Worm (Caenorhabditis elegans) whole organism, late embryonic: ENCODE results near the gene erh-2.
A peak's percentile ranks its signal among the peaks of the same experiment; 100 is the strongest.

ENCODE experiments used
- C08G9.2 ChIP-seq: sonication (generic microtip); optimal IDR thresholded peaks from 2 replicates; lab custom pipeline; 2016; ENCODE audit warnings: mild to moderate bottlenecking, missing genetic modification characterization, moderate library complexity, missing compliant biosample characterization
- K02D7.2 ChIP-seq: sonication (generic microtip); optimal IDR thresholded peaks from 2 replicates; lab custom pipeline; 2017; ENCODE audit warnings: mild to moderate bottlenecking, missing genetic modification characterization, missing compliant biosample characterization
- Y22D7AL.16 ChIP-seq: sonication (generic microtip); optimal IDR thresholded peaks from 2 replicates; lab custom pipeline; 2016; ENCODE audit warnings: missing genetic modification characterization, missing compliant biosample characterization
- ahr-1 ChIP-seq: sonication (generic microtip); optimal IDR thresholded peaks from 2 replicates; lab custom pipeline; 2016; ENCODE audit warnings: missing genetic modification characterization, missing compliant biosample characterization
- ceh-14 ChIP-seq: sonication (generic microtip); optimal IDR thresholded peaks from 2 replicates; lab custom pipeline; 2016; ENCODE audit warnings: missing genotype, missing genetic modification characterization, missing compliant biosample characterization
- ceh-18 ChIP-seq: sonication (generic microtip); optimal IDR thresholded peaks from 2 replicates; lab custom pipeline; 2016; ENCODE audit warnings: missing genetic modification characterization, missing compliant biosample characterization
- ceh-19 ChIP-seq: fragments of 200-800 bp; sonication (Bioruptor generic); optimal IDR thresholded peaks from 2 replicates; lab custom pipeline; 2018; ENCODE audit warnings: mild to moderate bottlenecking, missing genetic modification characterization, missing compliant biosample characterization
- ceh-2 ChIP-seq: sonication (generic microtip); optimal IDR thresholded peaks from 2 replicates; lab custom pipeline; 2016; ENCODE audit warnings: missing genotype, missing genetic modification characterization, missing compliant biosample characterization
- ceh-30 ChIP-seq: fragments of 150-350 bp; optimal IDR thresholded peaks from 2 replicates; lab custom pipeline; 2014; ENCODE audit warnings: missing biosample characterization, missing genetic modification characterization
- ceh-31 ChIP-seq: sonication (generic microtip); optimal IDR thresholded peaks from 2 replicates; lab custom pipeline; 2016; ENCODE audit warnings: missing genetic modification characterization, missing compliant biosample characterization
- ceh-45 ChIP-seq: fragments of 200-800 bp; sonication (Bioruptor generic); IDR thresholded peaks from 2 replicates; pipeline ENCODE4 v1.3.6; 2022; ENCODE audit warnings: missing genetic modification reagents, missing genetic modification characterization, missing compliant biosample characterization
- elt-2 ChIP-seq: sonication (generic microtip); optimal IDR thresholded peaks from 2 replicates; lab custom pipeline; 2016; ENCODE audit warnings: missing genetic modification reagents, missing genetic modification characterization, missing compliant biosample characterization
- eyg-1 ChIP-seq: sonication (generic microtip); optimal IDR thresholded peaks from 2 replicates; lab custom pipeline; 2016; ENCODE audit warnings: missing genotype, missing genetic modification characterization, missing compliant biosample characterization
- gmeb-2 ChIP-seq: sonication (generic microtip); optimal IDR thresholded peaks from 2 replicates; lab custom pipeline; 2016; ENCODE audit warnings: missing genetic modification characterization, inconsistent platforms, missing compliant biosample characterization
- hlh-13 ChIP-seq: fragments of 200-800 bp; sonication (Bioruptor generic); optimal IDR thresholded peaks from 2 replicates; lab custom pipeline; 2018; ENCODE audit warnings: mild to moderate bottlenecking, missing genetic modification characterization, missing compliant biosample characterization
- hlh-15 ChIP-seq: sonication (generic microtip); optimal IDR thresholded peaks from 2 replicates; lab custom pipeline; 2016; ENCODE audit warnings: missing genetic modification characterization, missing compliant biosample characterization
- hlh-30 ChIP-seq: sonication (generic microtip); optimal IDR thresholded peaks from 2 replicates; lab custom pipeline; 2017; ENCODE audit warnings: antibody characterized with exemption, missing genetic modification characterization, missing compliant biosample characterization; ENCODE audit not compliant: insufficient read depth
- hlh-8 ChIP-seq: sonication (generic microtip); optimal IDR thresholded peaks from 2 replicates; lab custom pipeline; 2016; ENCODE audit warnings: missing genotype, missing genetic modification characterization, missing compliant biosample characterization
- lin-11 ChIP-seq: fragments of 200-800 bp; sonication (Bioruptor generic); optimal IDR thresholded peaks from 2 replicates; lab custom pipeline; 2018; ENCODE audit warnings: mild to moderate bottlenecking, missing genetic modification characterization, missing compliant biosample characterization
- madf-2 ChIP-seq: sonication (generic microtip); optimal IDR thresholded peaks from 2 replicates; lab custom pipeline; 2017; ENCODE audit warnings: missing genetic modification characterization, missing compliant biosample characterization
- npax-4 ChIP-seq: sonication (generic microtip); optimal IDR thresholded peaks from 2 replicates; lab custom pipeline; 2016; ENCODE audit warnings: missing genetic modification characterization, missing compliant biosample characterization
- pag-3 ChIP-seq: sonication (generic microtip); optimal IDR thresholded peaks from 2 replicates; lab custom pipeline; 2016; ENCODE audit warnings: missing compliant biosample characterization, missing genetic modification characterization, borderline replicate concordance
- pat-9 ChIP-seq: fragments of 200-800 bp; sonication (Bioruptor generic); optimal IDR thresholded peaks from 2 replicates; lab custom pipeline; 2018; ENCODE audit warnings: mild to moderate bottlenecking, missing genetic modification characterization, moderate library complexity, missing compliant biosample characterization
- pqm-1 ChIP-seq: sonication (generic microtip); optimal IDR thresholded peaks from 2 replicates; lab custom pipeline; 2016; ENCODE audit warnings: missing genetic modification characterization, missing compliant biosample characterization
- pros-1 ChIP-seq: fragments of 150-350 bp; optimal IDR thresholded peaks from 2 replicates; lab custom pipeline; 2014; ENCODE audit warnings: missing biosample characterization, missing genetic modification reagents, missing genetic modification characterization
- rnt-1 ChIP-seq: sonication (generic microtip); optimal IDR thresholded peaks from 2 replicates; lab custom pipeline; 2016; ENCODE audit warnings: missing genetic modification characterization, missing compliant biosample characterization
- sox-2 ChIP-seq: fragments of 200-800 bp; sonication (Bioruptor generic); IDR thresholded peaks from 2 replicates; pipeline ENCODE4 v1.3.6; 2022; ENCODE audit warnings: missing genetic modification reagents, missing genetic modification characterization, missing compliant biosample characterization
- syd-9 ChIP-seq: sonication (generic microtip); optimal IDR thresholded peaks from 2 replicates; lab custom pipeline; 2016; ENCODE audit warnings: mild to moderate bottlenecking, missing genetic modification characterization, moderate library complexity, missing compliant biosample characterization
- tbx-2 ChIP-seq: sonication (generic microtip); optimal IDR thresholded peaks from 2 replicates; lab custom pipeline; 2016; ENCODE audit warnings: missing genetic modification characterization, missing compliant biosample characterization
- tbx-7 ChIP-seq: sonication (generic microtip); optimal IDR thresholded peaks from 2 replicates; lab custom pipeline; 2016; ENCODE audit warnings: missing genotype, missing genetic modification characterization, missing compliant biosample characterization
- unc-3 ChIP-seq, 2 experiments: fragments of 200-800 bp in 1 of 2; sonication (Bioruptor generic) in 1 of 2; sonication (generic microtip) in 1 of 2; conservative IDR thresholded peaks in 1 of 2; optimal IDR thresholded peaks in 1 of 2; 2 replicates each; pipeline versions ENCODE4 v1.3.6 to Lab custom; 2016 to 2022; ENCODE audit warnings: missing compliant biosample characterization in 2 of 2, missing genetic modification characterization in 2 of 2, missing genetic modification reagents in 1 of 2
- unc-42 ChIP-seq: sonication (generic microtip); optimal IDR thresholded peaks from 2 replicates; lab custom pipeline; 2016; ENCODE audit warnings: missing genotype, missing genetic modification characterization, missing compliant biosample characterization
- unc-55 ChIP-seq: sonication (generic microtip); optimal IDR thresholded peaks from 2 replicates; lab custom pipeline; 2017; ENCODE audit warnings: missing biosample characterization, missing genetic modification reagents, missing genetic modification characterization
- ztf-16 ChIP-seq: sonication (generic microtip); optimal IDR thresholded peaks from 2 replicates; lab custom pipeline; 2017; ENCODE audit warnings: missing genetic modification characterization, missing compliant biosample characterization

The erh-2 gene

ce11 chrIII:4593098-4593697 is at the start of gene erh-2:
TSS of gene erh-2 (plus strand) at chrIII:4593231.
- TF ChIP-seq ceh-14 (tag; lab: Kevin White, UChicago) (no peak), hlh-8 (tag; lab: Kevin White, UChicago) (no peak), unc-42 (no peak), ceh-45 (GFP tag; lab: Robert Waterston, UW) (no peak), ztf-16 (tag; lab: Kevin White, UChicago) (no peak), unc-3 (GFP tag; conservative IDR thresholded peaks at IDR 0.05; lab: Robert Waterston, UW) (no peak), unc-3 (tag; optimal IDR thresholded peaks at IDR 0.05; lab: Kevin White, UChicago) (no peak), lin-11 (tag; lab: Kevin White, UChicago) (no peak), tbx-7 (tag; lab: Kevin White, UChicago) (no peak), pat-9 (tag; lab: Kevin White, UChicago) (no peak), rnt-1 (tag; lab: Kevin White, UChicago) (no peak), unc-55 (no peak)

ce11 chrIII:4544959-4545358 is 48.1 kb upstream of the erh-2 start, which contains the start of gene M88.3:
TSS of gene M88.3 (minus strand) at chrIII:4545059.
- TF ChIP-seq K02D7.2, result no peak

ce11 chrIII:4548739-4549138 is 44.3 kb upstream of the erh-2 start, which contains the start of gene M88.4:
TSS of gene M88.4 (plus strand) at chrIII:4549039.
- TF ChIP-seq ceh-31 (tag; lab: Kevin White, UChicago), result no peak
- TF ChIP-seq ceh-2 (tag; lab: Kevin White, UChicago), result no peak
- no peak for TF ChIP-seq pqm-1 (tag; lab: Kevin White, UChicago)
- no peak for TF ChIP-seq hlh-15
- no peak for TF ChIP-seq hlh-8 (tag; lab: Kevin White, UChicago)

- TF ChIP-seq ceh-18 (tag; lab: Kevin White, UChicago) (peak; percentile 34), ceh-2 (tag; lab: Kevin White, UChicago) (peak; percentile 25), pag-3 (tag; lab: Kevin White, UChicago) (no peak)
Measured at ce11 chrIII:4551963-4552362, 41.1 kb upstream of the erh-2 start.

- TF ChIP-seq pat-9 (tag; lab: Kevin White, UChicago) (no peak), elt-2 (tag; lab: Kevin White, UChicago) (peak; percentile 55)
Measured at ce11 chrIII:4552872-4553271, 40.2 kb upstream of the erh-2 start.

- TF ChIP-seq ahr-1 (tag; lab: Kevin White, UChicago) (no peak), madf-2 (no peak), hlh-13 (GFP tag; lab: Kevin White, UChicago) (no peak), tbx-2 (tag; lab: Kevin White, UChicago) (no peak), hlh-30 (tag; lab: Kevin White, UChicago) (no peak), ceh-30 (tag; lab: Kevin White, UChicago) (no peak), gmeb-2 (tag; lab: Kevin White, UChicago) (no peak), pros-1 (no peak), hlh-15 (no peak), Y22D7AL.16 (tag; lab: Kevin White, UChicago) (no peak), eyg-1 (tag; lab: Kevin White, UChicago) (no peak), npax-4 (tag; lab: Kevin White, UChicago) (no peak), ceh-19 (GFP tag; lab: Kevin White, UChicago) (no peak), C08G9.2 (tag; lab: Kevin White, UChicago) (no peak), ceh-18 (tag; lab: Kevin White, UChicago) (no peak), sox-2 (GFP tag; lab: Robert Waterston, UW) (no peak), syd-9 (no peak)
Measured at ce11 chrIII:4553316-4553715, 39.7 kb upstream of the erh-2 start, which contains the start of gene imph-1. TSS of gene imph-1 (plus strand) at chrIII:4553616.
